Worm (Caenorhabditis elegans): ENCODE measurements around the gene his-59.

Gene his-59

DNA sequence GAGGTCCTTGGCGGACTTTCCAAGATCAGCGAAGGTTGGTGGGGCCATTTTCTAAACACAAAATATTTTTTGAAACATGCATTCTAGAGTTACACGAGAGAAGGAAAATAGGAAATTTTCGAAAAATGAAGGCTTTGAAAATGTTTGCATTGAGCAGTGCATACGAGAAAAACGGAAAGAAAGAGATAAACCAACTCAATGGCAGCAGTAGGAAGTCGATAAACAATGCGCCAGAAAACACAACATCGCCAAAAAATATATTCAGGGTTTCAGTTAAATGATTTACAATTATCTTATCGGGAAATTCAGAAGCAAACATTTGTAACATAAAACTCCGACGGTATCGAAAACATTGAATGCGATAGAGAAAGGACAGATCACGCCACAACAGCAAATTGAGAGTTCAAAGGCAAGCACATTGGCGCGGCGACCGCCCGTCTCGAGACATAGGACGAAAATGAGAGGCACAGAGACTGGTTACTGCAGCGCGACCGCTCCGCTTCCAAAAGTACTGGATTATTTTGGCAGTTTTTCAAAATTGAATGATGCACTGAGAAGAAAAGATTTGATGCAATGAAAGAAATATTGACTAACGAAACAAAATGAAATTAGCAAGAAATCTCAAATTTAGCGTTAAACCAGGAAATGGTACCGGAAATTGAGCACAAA is 19.9 kb downstream of the his-59 start, which contains the start of the genes vdac-1 and R05G6.5 (continued):
- TF ChIP-seq Y5F2A.4 (GFP tag; optimal IDR thresholded peaks at IDR 0.05) (no peak), D1046.2 (GFP tag; IDR thresholded peaks at IDR 0.05) (no peak), daf-16 (GFP tag; optimal IDR thresholded peaks at IDR 0.05) (peak in 1 of 2 experiments; percentile 2), daf-16 (tag; optimal IDR thresholded peaks at IDR 0.05) (peak; percentile 73), mdl-1 (tag; optimal IDR thresholded peaks at IDR 0.05) (peak in 1 of 2 experiments; percentile 78), ceh-20 (GFP tag; IDR thresholded peaks at IDR 0.05) (peak; percentile 84), lin-1 (GFP tag; IDR thresholded peaks at IDR 0.05) (peak; percentile 65; the same call in 1 of the 2 replicates), zfp-3 (GFP tag; conservative IDR thresholded peaks at IDR 0.05) (peak; percentile 69), R02D3.7 (tag; optimal IDR thresholded peaks at IDR 0.05) (no peak), lin-15B (tag; optimal IDR thresholded peaks at IDR 0.05) (no peak), cey-2 (tag; optimal IDR thresholded peaks at IDR 0.05; ENCODE audit: borderline replicate concordance, insufficient read depth) (no peak), nhr-76 (tag; optimal IDR thresholded peaks at IDR 0.05) (no peak), tag-97 (GFP tag; IDR thresholded peaks at IDR 0.05) (no peak), zag-1 (tag; optimal IDR thresholded peaks at IDR 0.05) (no peak), daf-19 (GFP tag; conservative IDR thresholded peaks at IDR 0.05) (no peak), ztf-11 (tag; optimal IDR thresholded peaks at IDR 0.05) (no peak), ceh-28 (tag; optimal IDR thresholded peaks at IDR 0.05) (no peak), F26F4.8 (GFP tag; conservative IDR thresholded peaks at IDR 0.05) (no peak), nhr-102 (tag; optimal IDR thresholded peaks at IDR 0.05) (peak; percentile 60), lir-3 (tag; optimal IDR thresholded peaks at IDR 0.05) (no peak), nhr-41 (GFP tag; IDR thresholded peaks at IDR 0.05) (peak; percentile 49; the same call in 1 of the 2 replicates), snpc-1.2 (GFP tag; IDR thresholded peaks at IDR 0.05) (no peak), unc-130 (GFP tag; optimal IDR thresholded peaks at IDR 0.05) (no peak), fos-1 (tag; optimal IDR thresholded peaks at IDR 0.05) (no peak), ZK546.5 (tag; optimal IDR thresholded peaks at IDR 0.05) (no peak), mdt-29 (GFP tag; IDR thresholded peaks at IDR 0.05) (no peak), attf-4 (tag; optimal IDR thresholded peaks at IDR 0.05) (no peak), lsy-2 (tag; optimal IDR thresholded peaks at IDR 0.05) (peak; percentile 69 to 81), rbr-2 (tag; optimal IDR thresholded peaks at IDR 0.05) (peak; percentile 72), mxl-3 (GFP tag; optimal IDR thresholded peaks at IDR 0.05) (peak; percentile 99), Y75B8A.6 (GFP tag; IDR thresholded peaks at IDR 0.05) (0 out of 2 replicates have a peak, but pooled peaks have one; percentile 18), egl-43 (GFP tag; IDR thresholded peaks at IDR 0.05) (no peak), gei-8 (GFP tag; optimal IDR thresholded peaks at IDR 0.05) (no peak), ces-1 (GFP tag; optimal IDR thresholded peaks at IDR 0.05) (no peak), nhr-11 (tag; optimal IDR thresholded peaks at IDR 0.05) (peak; percentile 75), nhr-48 (tag; optimal IDR thresholded peaks at IDR 0.05) (peak; percentile 11), nhr-77 (tag; optimal IDR thresholded peaks at IDR 0.05) (peak; percentile 90), nhr-237 (tag; optimal IDR thresholded peaks at IDR 0.05) (no peak), F37D6.2 (tag; optimal IDR thresholded peaks at IDR 0.05) (peak; percentile 13)

DNA sequence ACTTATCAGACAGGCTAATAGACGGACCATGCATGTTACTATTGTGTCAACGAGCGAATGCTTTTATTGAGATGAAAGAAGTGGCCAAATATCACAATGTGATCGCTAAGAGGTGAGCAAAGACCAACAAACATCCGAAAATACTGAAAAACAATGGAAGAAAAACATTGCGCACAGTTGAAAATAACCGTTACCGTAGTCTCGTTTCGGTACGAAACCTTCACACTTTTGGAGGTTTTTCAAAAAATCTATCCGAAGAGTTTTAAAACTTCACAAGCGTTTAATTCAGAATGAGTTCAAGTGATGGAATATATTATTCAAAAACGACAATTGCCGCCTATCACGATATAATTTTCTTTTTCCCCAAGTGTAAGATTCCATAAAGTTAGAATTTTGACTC is 20.8 kb downstream of the his-59 start:
- TF ChIP-seq pqm-1 (tag; optimal IDR thresholded peaks at IDR 0.05) (no peak), daf-8 (GFP tag; IDR thresholded peaks at IDR 0.05) (no peak), set-16 (GFP tag; IDR thresholded peaks at IDR 0.05) (no peak), aly-2 (tag; optimal IDR thresholded peaks at IDR 0.05) (no peak), daf-12 (tag; optimal IDR thresholded peaks at IDR 0.05) (no peak), hlh-30 (tag; optimal IDR thresholded peaks at IDR 0.05; ENCODE audit: insufficient read depth) (no peak), mes-2 (tag; optimal IDR thresholded peaks at IDR 0.05; ENCODE audit: poor library complexity, severe bottlenecking) (peak; percentile 48), daf-16 (GFP tag; optimal IDR thresholded peaks at IDR 0.05) (no peak), daf-16 (tag; optimal IDR thresholded peaks at IDR 0.05) (peak; percentile 16), F49E8.2 (tag; optimal IDR thresholded peaks at IDR 0.05; ENCODE audit: borderline replicate concordance) (peak; percentile 9), lin-13 (GFP tag; optimal IDR thresholded peaks at IDR 0.05) (no peak), jun-1 (tag; optimal IDR thresholded peaks at IDR 0.05) (no peak), nhr-28 (tag; optimal IDR thresholded peaks at IDR 0.05) (no peak), Y48G9A.11 (GFP tag; IDR thresholded peaks at IDR 0.05) (0 out of 2 replicates have a peak, but pooled peaks have one; percentile 47), unc-62 (GFP tag; optimal IDR thresholded peaks at IDR 0.05 in 1 of 2) (peak in 1 of 2 experiments; percentile 38), unc-62 (tag; optimal IDR thresholded peaks at IDR 0.05) (no peak), lsy-2 (tag; optimal IDR thresholded peaks at IDR 0.05) (peak in 1 of 2 experiments; percentile 91)

Measured in whole organism, L4 larva.